Fruit fly (Drosophila melanogaster) Kc167 (cell line): Measurements from ENCODE around the gene Septin2.

ENCODE experiments used
- Myc ChIP-seq: fragments of >200 bp; optimal IDR thresholded peaks from 2 replicates; lab custom pipeline; 2017; ENCODE audit warnings: missing external identifiers
- Sin3A ChIP-seq: fragments of >200 bp; optimal IDR thresholded peaks from 2 replicates; lab custom pipeline; 2018; ENCODE audit warnings: missing external identifiers
- h ChIP-seq: fragments of >200 bp; optimal IDR thresholded peaks from 3 replicates; lab custom pipeline; 2018; ENCODE audit warnings: missing external identifiers
- insv ChIP-seq: fragments of >200 bp; optimal IDR thresholded peaks from 3 replicates; lab custom pipeline; 2018; ENCODE audit warnings: missing external identifiers
- psq ChIP-seq: fragments of >200 bp; optimal IDR thresholded peaks from 2 replicates; lab custom pipeline; 2017; ENCODE audit warnings: missing external identifiers
- ttk ChIP-seq: sonication (Bioruptor generic); optimal IDR thresholded peaks from 2 replicates; lab custom pipeline; 2017; ENCODE audit warnings: missing external identifiers

Gene Septin2

dm6 chr3R:20543719-20544118, 44.4 kb downstream of the Septin2 start:
- no peak for TF ChIP-seq h (lab: Kevin White, UChicago)
- TF ChIP-seq psq (lab: Kevin White, UChicago) = no peak
- no peak for TF ChIP-seq ttk (lab: Kevin White, UChicago)
- no peak for TF ChIP-seq Sin3A (lab: Kevin White, UChicago)
- no peak for TF ChIP-seq insv (lab: Kevin White, UChicago)
- TF ChIP-seq Myc (lab: Kevin White, UChicago) = no peak

DNA sequence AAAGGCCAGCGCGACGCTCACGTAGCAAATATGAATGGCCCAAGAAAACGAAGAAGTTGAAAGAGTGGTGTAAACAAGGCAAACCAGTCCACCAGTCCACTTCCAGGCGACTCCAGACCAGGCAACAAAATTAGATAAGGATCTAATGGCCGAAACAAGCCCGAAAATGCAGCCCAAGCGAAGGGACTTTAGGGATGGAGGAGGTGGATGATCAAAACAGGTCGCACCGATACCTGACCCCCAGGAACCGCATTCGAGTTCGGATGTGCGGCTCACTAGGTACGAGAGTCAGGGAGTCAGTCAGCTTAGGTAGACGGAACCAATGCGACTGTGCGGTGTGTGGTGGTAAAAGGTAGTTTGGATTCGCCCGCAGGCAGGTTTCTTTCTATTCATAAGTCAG, 44.9 kb downstream of the Septin2 start:
- TF ChIP-seq Myc (lab: Kevin White, UChicago) (no peak), Sin3A (lab: Kevin White, UChicago) (no peak), insv (lab: Kevin White, UChicago) (no peak), ttk (lab: Kevin White, UChicago) (no peak), psq (lab: Kevin White, UChicago) (no peak), h (lab: Kevin White, UChicago) (no peak)

- TF ChIP-seq Sin3A (lab: Kevin White, UChicago) (no peak), insv (lab: Kevin White, UChicago) (no peak), h (lab: Kevin White, UChicago) (no peak), Myc (lab: Kevin White, UChicago) (no peak), ttk (lab: Kevin White, UChicago) (no peak), psq (lab: Kevin White, UChicago) (no peak)
These were observed 45.6 kb downstream of the Septin2 start for dm6 chr3R:20542283-20543144.
